Worm (Caenorhabditis elegans): ENCODE results near the gene C07H6.9.

The C07H6.9 gene

DNA sequence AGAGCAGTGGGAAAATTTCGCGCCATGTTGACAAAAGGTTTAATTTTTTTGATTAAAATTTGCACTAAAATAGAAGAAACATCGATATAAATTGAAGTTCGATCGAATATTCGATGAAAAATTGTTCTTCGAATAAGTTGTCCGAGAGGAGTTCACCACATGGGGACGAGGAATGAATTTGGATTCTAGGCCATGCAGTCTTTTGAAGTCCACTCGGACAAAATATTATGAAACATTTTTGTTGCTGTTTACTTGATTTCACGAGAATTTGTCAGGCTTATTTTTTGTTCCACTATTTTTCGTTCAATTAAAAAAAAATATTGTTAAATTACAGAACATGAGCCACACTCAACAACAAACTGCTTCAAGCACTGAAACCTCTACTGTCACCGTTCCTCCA lies 21.4 kb upstream of the C07H6.9 start, which contains the start of the genes cux-7 and C07H6.2 (continued):
- no peak for TF ChIP-seq dmd-8 (GFP tag; IDR thresholded peaks at IDR 0.05)
- peak; percentile 82 for TF ChIP-seq ceh-20 (GFP tag; IDR thresholded peaks at IDR 0.05)
- peak; percentile 88 for TF ChIP-seq arid-1 (GFP tag; conservative IDR thresholded peaks at IDR 0.05)
- TF ChIP-seq lin-15B (tag; optimal IDR thresholded peaks at IDR 0.05), result peak; percentile 72
- TF ChIP-seq duxl-1 (tag; optimal IDR thresholded peaks at IDR 0.05; ENCODE audit: poor library complexity), result peak; percentile 97
- peak; percentile 53 for TF ChIP-seq zfp-2 (tag; optimal IDR thresholded peaks at IDR 0.05)
- TF ChIP-seq F37D6.2 (tag; optimal IDR thresholded peaks at IDR 0.05), result peak; percentile 85
- TF ChIP-seq ceh-62 (tag; optimal IDR thresholded peaks at IDR 0.05), result no peak
- peak; percentile 92 for TF ChIP-seq dpl-1 (GFP tag; optimal IDR thresholded peaks at IDR 0.05)
- TF ChIP-seq pqm-1 (tag; optimal IDR thresholded peaks at IDR 0.05), result no peak
- peak; percentile 66 for TF ChIP-seq ceh-32 (tag; optimal IDR thresholded peaks at IDR 0.05; ENCODE audit: poor library complexity)
- TF ChIP-seq nhr-77 (tag; optimal IDR thresholded peaks at IDR 0.05), result peak; percentile 68
- peak; percentile 77; the same call in 1 of the 2 replicates for TF ChIP-seq mdt-29 (GFP tag; IDR thresholded peaks at IDR 0.05)
- TF ChIP-seq tag-97 (GFP tag; IDR thresholded peaks at IDR 0.05), result peak; percentile 99
- no peak for TF ChIP-seq zip-11 (GFP tag; IDR thresholded peaks at IDR 0.05)
- peak; percentile 92 for TF ChIP-seq dve-1 (tag; optimal IDR thresholded peaks at IDR 0.05; ENCODE audit: insufficient read depth)
- TF ChIP-seq lin-38 (GFP tag; IDR thresholded peaks at IDR 0.05), result peak; percentile 85
- TF ChIP-seq Y105C5A.15 (GFP tag; IDR thresholded peaks at IDR 0.05), result no peak
- peak; percentile 88 for TF ChIP-seq nhr-102 (tag; optimal IDR thresholded peaks at IDR 0.05)
- no peak for TF ChIP-seq R02D3.7 (tag; optimal IDR thresholded peaks at IDR 0.05)
- TF ChIP-seq aha-1 (tag), result peak; percentile 97
- TF ChIP-seq daf-16 (GFP tag; optimal IDR thresholded peaks at IDR 0.05), result peak; percentile 68 to 88
- TF ChIP-seq daf-16 (tag; optimal IDR thresholded peaks at IDR 0.05), result peak; percentile 90
- peak; percentile 82 for TF ChIP-seq hlh-11 (tag; optimal IDR thresholded peaks at IDR 0.05)
- TF ChIP-seq T26A8.4 (GFP tag; IDR thresholded peaks at IDR 0.05), result peak; percentile 86
- TF ChIP-seq zip-2 (tag; optimal IDR thresholded peaks at IDR 0.05), result no peak
- peak; percentile 57 for TF ChIP-seq php-3 (GFP tag; IDR thresholded peaks at IDR 0.05)
- TF ChIP-seq lin-13 (GFP tag; optimal IDR thresholded peaks at IDR 0.05), result peak; percentile 85
- peak; percentile 60 to 96 for TF ChIP-seq lsy-2 (tag; optimal IDR thresholded peaks at IDR 0.05)
- peak; percentile 82 for TF ChIP-seq F10B5.3 (tag; optimal IDR thresholded peaks at IDR 0.05)
- TF ChIP-seq daf-12 (tag; optimal IDR thresholded peaks at IDR 0.05), result no peak
- no peak for TF ChIP-seq aly-2 (tag; optimal IDR thresholded peaks at IDR 0.05)
- TF ChIP-seq F26F4.8 (GFP tag; conservative IDR thresholded peaks at IDR 0.05), result no peak
- peak; percentile 66 for TF ChIP-seq mxl-3 (GFP tag; optimal IDR thresholded peaks at IDR 0.05)
- TF ChIP-seq Y75B8A.6 (GFP tag; IDR thresholded peaks at IDR 0.05), result no peak
- TF ChIP-seq mep-1 (tag; optimal IDR thresholded peaks at IDR 0.05), result no peak
- no peak for TF ChIP-seq hlh-30 (tag; optimal IDR thresholded peaks at IDR 0.05; ENCODE audit: insufficient read depth)
- TF ChIP-seq hmg-1.1 (GFP tag; IDR thresholded peaks at IDR 0.05), result peak; percentile 79
- TF ChIP-seq ama-1 (optimal IDR thresholded peaks at IDR 0.05), result no peak
- no peak for TF ChIP-seq unc-39 (tag; optimal IDR thresholded peaks at IDR 0.05)
- TF ChIP-seq nhr-237 (tag; optimal IDR thresholded peaks at IDR 0.05), result no peak
- no peak for TF ChIP-seq cey-2 (tag; optimal IDR thresholded peaks at IDR 0.05; ENCODE audit: borderline replicate concordance, insufficient read depth)
- 0 out of 2 replicates have a peak, but pooled peaks have one; percentile 44 for TF ChIP-seq nhr-42 (GFP tag; IDR thresholded peaks at IDR 0.05)
- no peak for TF ChIP-seq zag-1 (tag; optimal IDR thresholded peaks at IDR 0.05)
- peak; percentile 39 for TF ChIP-seq gei-8 (GFP tag; optimal IDR thresholded peaks at IDR 0.05)
- TF ChIP-seq nhr-25 (tag; optimal IDR thresholded peaks at IDR 0.05; ENCODE audit: borderline replicate concordance, insufficient read depth), result peak; percentile 42
- peak; percentile 56; the same call in 1 of the 2 replicates for TF ChIP-seq ctbp-1 (GFP tag; IDR thresholded peaks at IDR 0.05)
- 0 out of 2 replicates have a peak, but pooled peaks have one; percentile 40 for TF ChIP-seq lin-1 (GFP tag; IDR thresholded peaks at IDR 0.05)
- no peak for TF ChIP-seq fos-1 (tag; optimal IDR thresholded peaks at IDR 0.05)
- peak; percentile 98 for TF ChIP-seq sdz-12 (GFP tag; optimal IDR thresholded peaks at IDR 0.05)
- no peak for TF ChIP-seq lin-39 (tag; optimal IDR thresholded peaks at IDR 0.05)
- TF ChIP-seq ztf-7 (tag; optimal IDR thresholded peaks at IDR 0.05), result no peak

Measured in whole organism, L4 larva.